Worm (Caenorhabditis elegans) whole organism, L1 larva: ENCODE results near the gene Y82E9BR.19.

ENCODE experiments used
- C04F5.9 ChIP-seq: sonication (generic microtip); optimal IDR thresholded peaks from 2 replicates; lab custom pipeline; 2016; ENCODE audit warnings: missing genetic modification characterization, missing compliant biosample characterization
- C16A3.4 ChIP-seq: fragments of 150-350 bp; optimal IDR thresholded peaks from 2 replicates; lab custom pipeline; 2014; ENCODE audit warnings: missing biosample characterization, missing genetic modification characterization
- alr-1 ChIP-seq: fragments of 200-800 bp; sonication (Bioruptor generic); optimal IDR thresholded peaks from 2 replicates; lab custom pipeline; 2018; ENCODE audit warnings: borderline replicate concordance, mild to moderate bottlenecking, missing genetic modification characterization, missing compliant biosample characterization
- ama-1 ChIP-seq: fragments of 150-350 bp; optimal IDR thresholded peaks from 2 replicates; lab custom pipeline; 2014
- blmp-1 ChIP-seq: fragments of 150-350 bp; optimal IDR thresholded peaks from 2 replicates; lab custom pipeline; 2014; ENCODE audit warnings: missing biosample characterization, missing genetic modification characterization
- ceh-63 ChIP-seq: fragments of 200-800 bp; sonication (Bioruptor generic); optimal IDR thresholded peaks from 2 replicates; lab custom pipeline; 2018; ENCODE audit warnings: mild to moderate bottlenecking, missing genetic modification characterization, missing compliant biosample characterization
- ceh-8 ChIP-seq: fragments of 200-800 bp; sonication (Bioruptor generic); optimal IDR thresholded peaks from 2 replicates; lab custom pipeline; 2018; ENCODE audit warnings: mild to moderate bottlenecking, missing genetic modification characterization, moderate library complexity, missing compliant biosample characterization
- ceh-82 ChIP-seq, 3 experiments: fragments of 150-350 bp in 1 of 3; sonication (generic microtip) in 2 of 3; optimal IDR thresholded peaks; 2 replicates each; lab custom pipeline; 2014 to 2017; ENCODE audit warnings: missing biosample characterization in 3 of 3, missing genetic modification characterization in 3 of 3
- ceh-88 ChIP-seq: fragments of 200-800 bp; sonication (Bioruptor generic); IDR thresholded peaks from 2 replicates; pipeline ENCODE4 v1.3.6; 2022; ENCODE audit warnings: missing genetic modification characterization, missing compliant biosample characterization
- ces-1 ChIP-seq: fragments of 150-350 bp; optimal IDR thresholded peaks from 2 replicates; lab custom pipeline; 2014; ENCODE audit warnings: missing biosample characterization, missing genetic modification reagents, missing genetic modification characterization
- dpl-1 ChIP-seq, 3 experiments: fragments of 150-350 bp in 2 of 3; sonication (generic microtip) in 1 of 3; optimal IDR thresholded peaks; 2 replicates each; lab custom pipeline; 2014 to 2017; ENCODE audit warnings: missing biosample characterization in 3 of 3, missing genetic modification characterization in 3 of 3, missing genetic modification reagents in 3 of 3
- efl-1 ChIP-seq, 4 experiments: fragments of 150-350 bp; optimal IDR thresholded peaks in 3 of 4; peaks in 1 of 4; 1 replicate in 1 of 4; 2 replicates in 3 of 4; lab custom pipeline; 2014; ENCODE audit warnings: missing biosample characterization in 2 of 4, missing genetic modification characterization in 2 of 4, missing genetic modification reagents in 2 of 4
- efl-3 ChIP-seq: fragments of 200-800 bp; sonication (Bioruptor generic); optimal IDR thresholded peaks from 2 replicates; lab custom pipeline; 2018; ENCODE audit warnings: mild to moderate bottlenecking, missing genetic modification characterization, missing compliant biosample characterization
- egl-13 ChIP-seq: sonication (generic microtip); optimal IDR thresholded peaks from 2 replicates; lab custom pipeline; 2016; ENCODE audit warnings: missing genotype, missing genetic modification reagents, missing genetic modification characterization, missing compliant biosample characterization
- egl-27 ChIP-seq, 2 experiments: fragments of 150-350 bp in 1 of 2; sonication (generic microtip); optimal IDR thresholded peaks; 3 replicates each; lab custom pipeline; 2017 to 2018; ENCODE audit warnings: missing biosample characterization in 2 of 2, missing genetic modification characterization in 2 of 2, missing genetic modification reagents in 2 of 2
- elt-2 ChIP-seq: sonication (generic microtip); optimal IDR thresholded peaks from 2 replicates; lab custom pipeline; 2016; ENCODE audit warnings: missing genetic modification characterization, mild to moderate bottlenecking, inconsistent platforms, missing compliant biosample characterization, missing genetic modification reagents
- ets-5 ChIP-seq: fragments of 200-800 bp; sonication (Bioruptor generic); IDR thresholded peaks from 2 replicates; pipeline ENCODE4 v1.3.6; 2022; ENCODE audit warnings: missing genetic modification characterization, missing compliant biosample characterization
- fkh-4 ChIP-seq: sonication (generic microtip); optimal IDR thresholded peaks from 2 replicates; lab custom pipeline; 2016; ENCODE audit warnings: missing compliant biosample characterization, missing genetic modification characterization, borderline replicate concordance
- fkh-8 ChIP-seq: sonication (generic microtip); optimal IDR thresholded peaks from 2 replicates; lab custom pipeline; 2016; ENCODE audit warnings: mild to moderate bottlenecking, missing genetic modification characterization, missing compliant biosample characterization
- grh-1 ChIP-seq: fragments of 200-800 bp; sonication (Bioruptor generic); IDR thresholded peaks from 2 replicates; pipeline ENCODE4 v1.3.6; 2022; ENCODE audit warnings: missing genetic modification reagents, missing genetic modification characterization, missing compliant biosample characterization
- hpl-2 ChIP-seq: fragments of 150-350 bp; optimal IDR thresholded peaks from 2 replicates; lab custom pipeline; 2014; ENCODE audit warnings: missing biosample characterization, missing genetic modification reagents, missing genetic modification characterization
- irx-1 ChIP-seq: sonication (generic microtip); optimal IDR thresholded peaks from 2 replicates; lab custom pipeline; 2016; ENCODE audit warnings: missing genetic modification characterization, missing compliant biosample characterization
- lin-13 ChIP-seq: fragments of 150-350 bp; optimal IDR thresholded peaks from 2 replicates; lab custom pipeline; 2014; ENCODE audit warnings: missing biosample characterization, missing genetic modification reagents, missing genetic modification characterization
- lin-35 ChIP-seq, 2 experiments: fragments of 150-350 bp; optimal IDR thresholded peaks; 2 replicates each; lab custom pipeline; 2014; ENCODE audit warnings: missing biosample characterization in 2 of 2, missing genetic modification characterization in 2 of 2, missing genetic modification reagents in 2 of 2
- lin-39 ChIP-seq: fragments of 150-350 bp; optimal IDR thresholded peaks from 2 replicates; lab custom pipeline; 2014; ENCODE audit warnings: missing biosample characterization, missing genetic modification reagents, missing genetic modification characterization
- mab-9 ChIP-seq: fragments of 200-800 bp; sonication (Bioruptor generic); IDR thresholded peaks from 2 replicates; pipeline ENCODE4 v1.3.6; 2022; ENCODE audit warnings: missing genetic modification reagents, missing genetic modification characterization, missing compliant biosample characterization
- mef-2 ChIP-seq: fragments of 150-350 bp; optimal IDR thresholded peaks from 2 replicates; lab custom pipeline; 2014; ENCODE audit warnings: missing biosample characterization, missing genetic modification characterization
- mep-1 ChIP-seq: fragments of 150-350 bp; optimal IDR thresholded peaks from 2 replicates; lab custom pipeline; 2014; ENCODE audit warnings: missing biosample characterization, missing genetic modification characterization
- nhr-12 ChIP-seq: sonication (generic microtip); optimal IDR thresholded peaks from 2 replicates; lab custom pipeline; 2017; ENCODE audit warnings: missing biosample characterization, missing genetic modification characterization
- nhr-20 ChIP-seq: sonication (generic microtip); optimal IDR thresholded peaks from 2 replicates; lab custom pipeline; 2016; ENCODE audit warnings: mild to moderate bottlenecking, missing genetic modification characterization, missing compliant biosample characterization
- nhr-237 ChIP-seq: fragments of 150-350 bp; optimal IDR thresholded peaks from 2 replicates; lab custom pipeline; 2014; ENCODE audit warnings: missing biosample characterization, missing genetic modification characterization
- nhr-28 ChIP-seq: fragments of 150-350 bp; optimal IDR thresholded peaks from 2 replicates; lab custom pipeline; 2014; ENCODE audit warnings: missing biosample characterization, missing genetic modification characterization
- nhr-76 ChIP-seq: sonication (generic microtip); optimal IDR thresholded peaks from 2 replicates; lab custom pipeline; 2017; ENCODE audit warnings: missing biosample characterization, missing genetic modification characterization
- nhr-77 ChIP-seq: fragments of 150-350 bp; optimal IDR thresholded peaks from 2 replicates; lab custom pipeline; 2014; ENCODE audit warnings: missing biosample characterization, missing genetic modification characterization
- pag-3 ChIP-seq: sonication (generic microtip); optimal IDR thresholded peaks from 2 replicates; lab custom pipeline; 2017; ENCODE audit warnings: missing genetic modification characterization, mild to moderate bottlenecking, missing compliant biosample characterization, antibody characterized with exemption, borderline replicate concordance; ENCODE audit not compliant: insufficient read depth
- pax-3 ChIP-seq: fragments of 200-800 bp; sonication (Bioruptor generic); optimal IDR thresholded peaks from 2 replicates; lab custom pipeline; 2018; ENCODE audit warnings: mild to moderate bottlenecking, missing genetic modification characterization, moderate library complexity, missing compliant biosample characterization
- pqm-1 ChIP-seq: sonication (generic microtip); optimal IDR thresholded peaks from 3 replicates; lab custom pipeline; 2017; ENCODE audit warnings: missing biosample characterization, missing genetic modification characterization
- rnt-1 ChIP-seq: sonication (generic microtip); optimal IDR thresholded peaks from 2 replicates; lab custom pipeline; 2016; ENCODE audit warnings: mild to moderate bottlenecking, missing genetic modification characterization, moderate library complexity, missing compliant biosample characterization
- skn-1 ChIP-seq: fragments of 150-350 bp; optimal IDR thresholded peaks from 2 replicates; lab custom pipeline; 2014; ENCODE audit warnings: missing biosample characterization, missing genetic modification characterization
- snpc-4 ChIP-seq: fragments of 150-350 bp; optimal IDR thresholded peaks from 2 replicates; lab custom pipeline; 2014; ENCODE audit warnings: missing biosample characterization, missing genetic modification characterization
- snu-23 ChIP-seq: sonication (generic microtip); optimal IDR thresholded peaks from 2 replicates; lab custom pipeline; 2016; ENCODE audit warnings: missing genetic modification characterization, missing compliant biosample characterization
- sox-4 ChIP-seq: sonication (generic microtip); optimal IDR thresholded peaks from 2 replicates; lab custom pipeline; 2016; ENCODE audit warnings: missing genetic modification characterization, missing compliant biosample characterization
- sptf-1 ChIP-seq: fragments of 150-350 bp; optimal IDR thresholded peaks from 2 replicates; lab custom pipeline; 2014; ENCODE audit warnings: missing biosample characterization, missing genetic modification characterization
- sup-37 ChIP-seq: fragments of 200-800 bp; sonication (Bioruptor generic); optimal IDR thresholded peaks from 2 replicates; lab custom pipeline; 2018; ENCODE audit warnings: mild to moderate bottlenecking, missing genetic modification characterization, missing compliant biosample characterization
- unc-130 ChIP-seq: fragments of 150-350 bp; optimal IDR thresholded peaks from 2 replicates; lab custom pipeline; 2017; ENCODE audit warnings: missing biosample characterization, missing genetic modification characterization, inconsistent platforms
- unc-62 ChIP-seq: fragments of 150-350 bp; optimal IDR thresholded peaks from 2 replicates; lab custom pipeline; 2014; ENCODE audit warnings: missing biosample characterization, missing genetic modification reagents, missing genetic modification characterization
- vab-15 ChIP-seq: sonication (generic microtip); optimal IDR thresholded peaks from 2 replicates; lab custom pipeline; 2017; ENCODE audit warnings: missing genotype, mild to moderate bottlenecking, missing genetic modification characterization, missing compliant biosample characterization
- xbp-1 ChIP-seq: sonication (generic microtip); optimal IDR thresholded peaks from 2 replicates; lab custom pipeline; 2016; ENCODE audit warnings: missing genetic modification characterization, missing compliant biosample characterization
- zip-4 ChIP-seq: fragments of 200-800 bp; sonication (Bioruptor generic); optimal IDR thresholded peaks from 2 replicates; lab custom pipeline; 2018; ENCODE audit warnings: mild to moderate bottlenecking, missing genetic modification characterization, moderate library complexity, missing compliant biosample characterization
- ztf-4 ChIP-seq: fragments of 150-350 bp; optimal IDR thresholded peaks from 2 replicates; lab custom pipeline; 2014; ENCODE audit warnings: missing biosample characterization, missing genetic modification characterization

The Y82E9BR.19 gene

ce11 chrIII:1534431-1534830 lies 39.3 kb upstream of the Y82E9BR.19 start:
- no peak for TF ChIP-seq efl-1 (optimal IDR thresholded peaks at IDR 0.05; lab: Kevin White, UChicago)
- peak; percentile 8 to 45 for TF ChIP-seq efl-1 (GFP tag; optimal IDR thresholded peaks at IDR 0.05 in 1 of 2; lab: Kevin White, UChicago)
- no peak for TF ChIP-seq mab-9 (GFP tag; lab: Robert Waterston, UW)
- TF ChIP-seq, all 84 proteins: peak for 1

ce11 chrIII:1533615-1534014 lies 38.5 kb upstream of the Y82E9BR.19 start, which contains the start of gene mtg-1:
mtg-1 (plus strand) TSS chrIII:1533774.
- TF ChIP-seq ama-1 (lab: Kevin White, UChicago) (no peak), ztf-4 (tag; lab: Kevin White, UChicago) (no peak), rnt-1 (tag; lab: Kevin White, UChicago) (no peak), nhr-20 (tag; lab: Kevin White, UChicago) (peak; percentile 27), elt-2 (tag; lab: Kevin White, UChicago) (no peak), lin-13 (GFP tag; lab: Kevin White, UChicago) (peak; percentile 47), nhr-237 (tag; lab: Kevin White, UChicago) (no peak), sox-4 (tag; lab: Kevin White, UChicago) (no peak), mep-1 (tag; lab: Kevin White, UChicago) (peak; percentile 66), sup-37 (GFP tag; lab: Kevin White, UChicago) (no peak), ceh-82 (tag; optimal IDR thresholded peaks at IDR 0.05; lab: Kevin White, UChicago) (peak; percentile 16 to 43 (median 32)), dpl-1 (GFP tag; optimal IDR thresholded peaks at IDR 0.05; lab: Kevin White, UChicago) (peak; percentile 55 to 67 (median 60)), skn-1 (no peak), egl-27 (tag; optimal IDR thresholded peaks at IDR 0.05; lab: Kevin White, UChicago) (no peak), pax-3 (tag; lab: Kevin White, UChicago) (no peak), mab-9 (GFP tag; lab: Robert Waterston, UW) (no peak), grh-1 (GFP tag; lab: Robert Waterston, UW) (no peak), irx-1 (no peak), ceh-8 (no peak), alr-1 (no peak), nhr-28 (tag; lab: Kevin White, UChicago) (no peak), C16A3.4 (tag; lab: Kevin White, UChicago) (peak; percentile 49), zip-4 (GFP tag; lab: Kevin White, UChicago) (no peak), mef-2 (tag; lab: Kevin White, UChicago) (no peak), vab-15 (tag; lab: Kevin White, UChicago) (no peak), ceh-88 (no peak), efl-3 (no peak), fkh-8 (tag; lab: Kevin White, UChicago) (no peak), hpl-2 (no peak), blmp-1 (tag; lab: Kevin White, UChicago) (peak; percentile 7), lin-35 (GFP tag; optimal IDR thresholded peaks at IDR 0.05; lab: Kevin White, UChicago) (peak; percentile 36 to 48), fkh-4 (tag; lab: Kevin White, UChicago) (no peak), efl-1 (optimal IDR thresholded peaks at IDR 0.05; lab: Kevin White, UChicago) (peak; percentile 62 to 74), efl-1 (GFP tag; optimal IDR thresholded peaks at IDR 0.05 in 1 of 2; lab: Kevin White, UChicago) (peak; percentile 67 to 97), ceh-63 (no peak), egl-13 (tag; lab: Kevin White, UChicago) (no peak), xbp-1 (peak; percentile 4), nhr-76 (tag; lab: Kevin White, UChicago) (no peak), sptf-1 (tag; lab: Kevin White, UChicago) (no peak), nhr-12 (tag; lab: Kevin White, UChicago) (no peak), nhr-77 (tag; lab: Kevin White, UChicago) (no peak), snu-23 (GFP tag; lab: Kevin White, UChicago) (peak; percentile 58), snpc-4 (tag; lab: Kevin White, UChicago) (no peak), pag-3 (tag; lab: Kevin White, UChicago) (no peak), C04F5.9 (tag; lab: Kevin White, UChicago) (no peak), ces-1 (no peak), ets-5 (GFP tag; lab: Robert Waterston, UW) (no peak), pqm-1 (tag; lab: Kevin White, UChicago) (no peak), unc-62 (GFP tag; lab: Kevin White, UChicago) (no peak), unc-130 (tag; lab: Kevin White, UChicago) (peak; percentile 69), lin-39 (peak; percentile 3)
